Worm (Caenorhabditis elegans) whole organism, L1 larva: ENCODE results near the gene R07E4.1.

ENCODE experiments used
- ama-1 ChIP-seq: fragments of 150-350 bp; optimal IDR thresholded peaks from 2 replicates; lab custom pipeline; 2014
- dpl-1 ChIP-seq, 3 experiments: fragments of 150-350 bp in 2 of 3; sonication (generic microtip) in 1 of 3; optimal IDR thresholded peaks; 2 replicates each; lab custom pipeline; 2014 to 2017; ENCODE audit warnings: missing biosample characterization in 3 of 3, missing genetic modification characterization in 3 of 3, missing genetic modification reagents in 3 of 3
- unc-130 ChIP-seq: fragments of 150-350 bp; optimal IDR thresholded peaks from 2 replicates; lab custom pipeline; 2017; ENCODE audit warnings: missing biosample characterization, missing genetic modification characterization, inconsistent platforms

DNA sequence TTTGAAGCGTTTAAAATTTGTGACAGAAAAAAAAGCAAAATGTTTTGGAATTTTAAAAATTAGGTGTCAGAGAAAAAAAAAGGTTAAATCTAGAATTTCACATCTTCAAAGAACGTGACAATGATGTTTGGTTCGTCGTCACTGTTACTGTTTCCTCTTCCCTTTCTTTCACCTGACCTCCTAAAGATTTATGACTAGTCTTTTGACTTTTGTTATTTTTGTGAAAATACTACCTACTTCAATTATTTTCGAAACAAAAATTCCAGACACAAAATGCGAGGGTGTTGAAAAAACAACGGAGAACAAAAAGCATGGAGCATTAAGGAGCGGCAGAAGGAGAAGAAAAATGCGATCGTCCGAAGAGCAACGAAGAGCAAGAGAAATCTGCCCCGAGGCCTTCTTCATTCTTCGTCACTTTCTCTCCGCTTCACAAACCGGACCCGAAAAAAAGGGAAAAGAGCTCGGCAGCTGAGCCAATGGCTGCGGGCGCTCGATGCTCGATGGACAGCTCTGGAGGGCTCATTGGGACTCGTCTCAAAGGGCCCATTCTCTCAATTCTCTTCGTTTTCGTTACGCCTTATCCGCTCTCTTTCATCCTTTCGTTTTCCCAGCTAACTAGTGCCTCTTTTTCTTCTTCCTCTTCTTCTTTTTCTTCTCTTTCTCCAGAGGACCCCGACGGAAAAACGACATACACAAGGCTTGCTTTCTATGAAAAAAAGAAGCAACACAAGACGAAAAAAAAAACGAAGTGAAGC, 17.5 kb downstream of the R07E4.1 start:
- no peak for TF ChIP-seq ama-1 (lab: Kevin White, UChicago)
- no peak for TF ChIP-seq unc-130 (tag; lab: Kevin White, UChicago)
- no peak for TF ChIP-seq dpl-1 (GFP tag; optimal IDR thresholded peaks at IDR 0.05; lab: Kevin White, UChicago)
